Worm (Caenorhabditis elegans) whole organism, mixed stage, embryonic: ENCODE results near the gene F15B9.11.

ENCODE experiments used
- elt-1 ChIP-seq: sonication (generic microtip); optimal IDR thresholded peaks from 2 replicates; lab custom pipeline; 2017; ENCODE audit warnings: missing genetic modification characterization, mild to moderate bottlenecking, missing compliant biosample characterization, antibody characterized with exemption, moderate library complexity, borderline replicate concordance; ENCODE audit not compliant: insufficient read depth
- elt-3 ChIP-seq: fragments of 150-350 bp; optimal IDR thresholded peaks from 2 replicates; lab custom pipeline; 2014; ENCODE audit warnings: missing biosample characterization, missing genetic modification characterization
- lin-32 ChIP-seq: fragments of 200-800 bp; sonication (Bioruptor generic); optimal IDR thresholded peaks from 2 replicates; lab custom pipeline; 2018; ENCODE audit warnings: mild to moderate bottlenecking, missing genetic modification characterization, missing compliant biosample characterization
- nhr-12 ChIP-seq: fragments of 150-350 bp; optimal IDR thresholded peaks from 2 replicates; lab custom pipeline; 2014; ENCODE audit warnings: missing biosample characterization, missing genetic modification characterization
- nhr-28 ChIP-seq: fragments of 150-350 bp; optimal IDR thresholded peaks from 2 replicates; lab custom pipeline; 2014; ENCODE audit warnings: missing biosample characterization, missing genetic modification characterization

DNA sequence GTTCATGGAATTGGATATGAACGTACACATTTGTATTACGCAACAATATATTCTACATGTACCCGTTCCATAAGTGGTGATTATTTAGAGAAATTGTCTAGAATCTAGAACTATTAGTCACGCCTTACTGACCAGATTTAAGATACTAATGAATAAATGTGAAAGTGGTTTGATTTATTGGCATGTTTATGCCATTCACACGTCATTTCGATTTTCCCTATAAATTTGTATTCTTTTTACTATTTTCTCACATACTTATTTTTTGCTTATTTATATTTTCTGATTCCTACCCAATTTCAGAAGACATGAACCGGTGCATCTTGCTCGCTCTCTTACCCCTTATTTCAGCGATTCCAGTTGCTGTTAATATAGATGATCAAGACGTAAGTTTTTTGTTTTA, 4.4 kb downstream of the F15B9.11 start, which contains the start of gene F15B9.8:
- TF ChIP-seq nhr-12 (tag; lab: Kevin White, UChicago) (no peak), elt-1 (no peak), elt-3 (no peak), nhr-28 (tag; lab: Kevin White, UChicago) (no peak), lin-32 (GFP tag; lab: Kevin White, UChicago) (no peak)
